Worm (Caenorhabditis elegans) whole organism, L1 larva: Measurements from ENCODE around the gene acs-10.

Source experiments
- C04F5.9 ChIP-seq: sonication (generic microtip); optimal IDR thresholded peaks from 2 replicates; lab custom pipeline; 2016; ENCODE audit warnings: missing genetic modification characterization, missing compliant biosample characterization
- C16A3.4 ChIP-seq: fragments of 150-350 bp; optimal IDR thresholded peaks from 2 replicates; lab custom pipeline; 2014; ENCODE audit warnings: missing biosample characterization, missing genetic modification characterization
- F16B12.6 ChIP-seq: fragments of 150-350 bp; optimal IDR thresholded peaks from 2 replicates; lab custom pipeline; 2014; ENCODE audit warnings: missing biosample characterization, missing genetic modification characterization
- Y116A8C.19 ChIP-seq: sonication (generic microtip); optimal IDR thresholded peaks from 2 replicates; lab custom pipeline; 2016; ENCODE audit warnings: missing compliant biosample characterization, missing genetic modification characterization, borderline replicate concordance
- ama-1 ChIP-seq: fragments of 150-350 bp; optimal IDR thresholded peaks from 2 replicates; lab custom pipeline; 2014
- ceh-8 ChIP-seq: fragments of 200-800 bp; sonication (Bioruptor generic); optimal IDR thresholded peaks from 2 replicates; lab custom pipeline; 2018; ENCODE audit warnings: mild to moderate bottlenecking, missing genetic modification characterization, moderate library complexity, missing compliant biosample characterization
- ceh-82 ChIP-seq, 3 experiments: fragments of 150-350 bp in 1 of 3; sonication (generic microtip) in 2 of 3; optimal IDR thresholded peaks; 2 replicates each; lab custom pipeline; 2014 to 2017; ENCODE audit warnings: missing biosample characterization in 3 of 3, missing genetic modification characterization in 3 of 3
- dpl-1 ChIP-seq, 3 experiments: fragments of 150-350 bp in 2 of 3; sonication (generic microtip) in 1 of 3; optimal IDR thresholded peaks; 2 replicates each; lab custom pipeline; 2014 to 2017; ENCODE audit warnings: missing biosample characterization in 3 of 3, missing genetic modification characterization in 3 of 3, missing genetic modification reagents in 3 of 3
- efl-3 ChIP-seq: fragments of 200-800 bp; sonication (Bioruptor generic); optimal IDR thresholded peaks from 2 replicates; lab custom pipeline; 2018; ENCODE audit warnings: mild to moderate bottlenecking, missing genetic modification characterization, missing compliant biosample characterization
- egl-13 ChIP-seq: sonication (generic microtip); optimal IDR thresholded peaks from 2 replicates; lab custom pipeline; 2016; ENCODE audit warnings: missing genotype, missing genetic modification reagents, missing genetic modification characterization, missing compliant biosample characterization
- egl-27 ChIP-seq, 2 experiments: fragments of 150-350 bp in 1 of 2; sonication (generic microtip); optimal IDR thresholded peaks; 3 replicates each; lab custom pipeline; 2017 to 2018; ENCODE audit warnings: missing biosample characterization in 2 of 2, missing genetic modification characterization in 2 of 2, missing genetic modification reagents in 2 of 2
- ets-5 ChIP-seq: fragments of 200-800 bp; sonication (Bioruptor generic); IDR thresholded peaks from 2 replicates; pipeline ENCODE4 v1.3.6; 2022; ENCODE audit warnings: missing genetic modification characterization, missing compliant biosample characterization
- fkh-10 ChIP-seq: sonication (generic microtip); optimal IDR thresholded peaks from 2 replicates; lab custom pipeline; 2017; ENCODE audit warnings: missing biosample characterization, missing genetic modification reagents, missing genetic modification characterization
- fkh-4 ChIP-seq: sonication (generic microtip); optimal IDR thresholded peaks from 2 replicates; lab custom pipeline; 2016; ENCODE audit warnings: missing compliant biosample characterization, missing genetic modification characterization, borderline replicate concordance
- fkh-8 ChIP-seq: sonication (generic microtip); optimal IDR thresholded peaks from 2 replicates; lab custom pipeline; 2016; ENCODE audit warnings: mild to moderate bottlenecking, missing genetic modification characterization, missing compliant biosample characterization
- fos-1 ChIP-seq: fragments of 150-350 bp; optimal IDR thresholded peaks from 2 replicates; lab custom pipeline; 2014; ENCODE audit warnings: missing biosample characterization, missing genetic modification characterization
- hlh-4 ChIP-seq: sonication (generic microtip); optimal IDR thresholded peaks from 2 replicates; lab custom pipeline; 2016; ENCODE audit warnings: mild to moderate bottlenecking, missing genetic modification characterization, missing compliant biosample characterization
- hpl-2 ChIP-seq: fragments of 150-350 bp; optimal IDR thresholded peaks from 2 replicates; lab custom pipeline; 2014; ENCODE audit warnings: missing biosample characterization, missing genetic modification reagents, missing genetic modification characterization
- irx-1 ChIP-seq: sonication (generic microtip); optimal IDR thresholded peaks from 2 replicates; lab custom pipeline; 2016; ENCODE audit warnings: missing genetic modification characterization, missing compliant biosample characterization
- lin-13 ChIP-seq: fragments of 150-350 bp; optimal IDR thresholded peaks from 2 replicates; lab custom pipeline; 2014; ENCODE audit warnings: missing biosample characterization, missing genetic modification reagents, missing genetic modification characterization
- lin-15B ChIP-seq: fragments of 150-350 bp; sonication (generic microtip); optimal IDR thresholded peaks from 3 replicates; lab custom pipeline; 2014; ENCODE audit warnings: missing biosample characterization, missing genetic modification characterization
- lin-35 ChIP-seq, 2 experiments: fragments of 150-350 bp; optimal IDR thresholded peaks; 2 replicates each; lab custom pipeline; 2014; ENCODE audit warnings: missing biosample characterization in 2 of 2, missing genetic modification characterization in 2 of 2, missing genetic modification reagents in 2 of 2
- lsy-2 ChIP-seq, 2 experiments: fragments of 150-350 bp; optimal IDR thresholded peaks; 2 replicates each; lab custom pipeline; 2014; ENCODE audit warnings: missing biosample characterization in 2 of 2, missing genetic modification characterization in 2 of 2
- mab-9 ChIP-seq: fragments of 200-800 bp; sonication (Bioruptor generic); IDR thresholded peaks from 2 replicates; pipeline ENCODE4 v1.3.6; 2022; ENCODE audit warnings: missing genetic modification reagents, missing genetic modification characterization, missing compliant biosample characterization
- mdl-1 ChIP-seq, 2 experiments: fragments of 150-350 bp; optimal IDR thresholded peaks; 2 replicates each; lab custom pipeline; 2014 to 2017; ENCODE audit warnings: missing biosample characterization in 2 of 2, missing genetic modification characterization in 2 of 2, inconsistent platforms in 1 of 2
- mef-2 ChIP-seq: fragments of 150-350 bp; optimal IDR thresholded peaks from 2 replicates; lab custom pipeline; 2014; ENCODE audit warnings: missing biosample characterization, missing genetic modification characterization
- nhr-11 ChIP-seq: fragments of 150-350 bp; optimal IDR thresholded peaks from 2 replicates; lab custom pipeline; 2014; ENCODE audit warnings: missing biosample characterization, missing genetic modification characterization
- nhr-12 ChIP-seq: sonication (generic microtip); optimal IDR thresholded peaks from 2 replicates; lab custom pipeline; 2017; ENCODE audit warnings: missing biosample characterization, missing genetic modification characterization
- nhr-19 ChIP-seq: fragments of 200-800 bp; sonication (Bioruptor generic); conservative IDR thresholded peaks from 2 replicates; pipeline ENCODE4 v1.3.6; 2022; ENCODE audit warnings: missing genetic modification characterization, missing compliant biosample characterization
- nhr-20 ChIP-seq: sonication (generic microtip); optimal IDR thresholded peaks from 2 replicates; lab custom pipeline; 2016; ENCODE audit warnings: mild to moderate bottlenecking, missing genetic modification characterization, missing compliant biosample characterization
- nhr-28 ChIP-seq: fragments of 150-350 bp; optimal IDR thresholded peaks from 2 replicates; lab custom pipeline; 2014; ENCODE audit warnings: missing biosample characterization, missing genetic modification characterization
- nhr-47 ChIP-seq: sonication (generic microtip); optimal IDR thresholded peaks from 2 replicates; lab custom pipeline; 2016; ENCODE audit warnings: mild to moderate bottlenecking, missing genetic modification characterization, moderate library complexity, missing compliant biosample characterization
- nhr-71 ChIP-seq: sonication (generic microtip); optimal IDR thresholded peaks from 2 replicates; lab custom pipeline; 2016; ENCODE audit warnings: mild to moderate bottlenecking, missing genetic modification characterization, moderate library complexity, missing compliant biosample characterization
- nhr-76 ChIP-seq: sonication (generic microtip); optimal IDR thresholded peaks from 2 replicates; lab custom pipeline; 2017; ENCODE audit warnings: missing biosample characterization, missing genetic modification characterization
- nhr-84 ChIP-seq: sonication (generic microtip); optimal IDR thresholded peaks from 2 replicates; lab custom pipeline; 2017; ENCODE audit warnings: missing biosample characterization, missing genetic modification characterization
- nhr-90 ChIP-seq: sonication (generic microtip); optimal IDR thresholded peaks from 2 replicates; lab custom pipeline; 2016; ENCODE audit warnings: mild to moderate bottlenecking, missing genetic modification characterization, missing compliant biosample characterization; ENCODE audit not compliant: poor library complexity
- pag-3 ChIP-seq: sonication (generic microtip); optimal IDR thresholded peaks from 2 replicates; lab custom pipeline; 2017; ENCODE audit warnings: missing genetic modification characterization, mild to moderate bottlenecking, missing compliant biosample characterization, antibody characterized with exemption, borderline replicate concordance; ENCODE audit not compliant: insufficient read depth
- pqm-1 ChIP-seq: sonication (generic microtip); optimal IDR thresholded peaks from 3 replicates; lab custom pipeline; 2017; ENCODE audit warnings: missing biosample characterization, missing genetic modification characterization
- rnt-1 ChIP-seq: sonication (generic microtip); optimal IDR thresholded peaks from 2 replicates; lab custom pipeline; 2016; ENCODE audit warnings: mild to moderate bottlenecking, missing genetic modification characterization, moderate library complexity, missing compliant biosample characterization
- snpc-4 ChIP-seq: fragments of 150-350 bp; optimal IDR thresholded peaks from 2 replicates; lab custom pipeline; 2014; ENCODE audit warnings: missing biosample characterization, missing genetic modification characterization
- snu-23 ChIP-seq: sonication (generic microtip); optimal IDR thresholded peaks from 2 replicates; lab custom pipeline; 2016; ENCODE audit warnings: missing genetic modification characterization, missing compliant biosample characterization
- swsn-7 ChIP-seq: sonication (generic microtip); optimal IDR thresholded peaks from 2 replicates; lab custom pipeline; 2016; ENCODE audit warnings: missing genetic modification characterization, missing compliant biosample characterization
- tbx-2 ChIP-seq: sonication (generic microtip); optimal IDR thresholded peaks from 2 replicates; lab custom pipeline; 2016; ENCODE audit warnings: missing genetic modification characterization, missing compliant biosample characterization
- tlp-1 ChIP-seq: fragments of 150-350 bp; optimal IDR thresholded peaks from 2 replicates; lab custom pipeline; 2014; ENCODE audit warnings: missing biosample characterization, missing genetic modification characterization
- unc-30 ChIP-seq: sonication (generic microtip); optimal IDR thresholded peaks from 2 replicates; lab custom pipeline; 2017; ENCODE audit warnings: missing biosample characterization, missing genetic modification characterization
- unc-62 ChIP-seq: fragments of 150-350 bp; optimal IDR thresholded peaks from 2 replicates; lab custom pipeline; 2014; ENCODE audit warnings: missing biosample characterization, missing genetic modification reagents, missing genetic modification characterization
- vab-15 ChIP-seq: sonication (generic microtip); optimal IDR thresholded peaks from 2 replicates; lab custom pipeline; 2017; ENCODE audit warnings: missing genotype, mild to moderate bottlenecking, missing genetic modification characterization, missing compliant biosample characterization
- zag-1 ChIP-seq: fragments of 150-350 bp; optimal IDR thresholded peaks from 2 replicates; lab custom pipeline; 2014; ENCODE audit warnings: missing biosample characterization, missing genetic modification characterization
- zip-4 ChIP-seq: fragments of 200-800 bp; sonication (Bioruptor generic); optimal IDR thresholded peaks from 2 replicates; lab custom pipeline; 2018; ENCODE audit warnings: mild to moderate bottlenecking, missing genetic modification characterization, moderate library complexity, missing compliant biosample characterization
- ztf-11 ChIP-seq, 2 experiments: sonication (generic microtip); optimal IDR thresholded peaks; 2 replicates each; lab custom pipeline; 2016 to 2017; ENCODE audit warnings: missing genetic modification characterization in 2 of 2, missing biosample characterization in 1 of 2, missing compliant biosample characterization in 1 of 2

The acs-10 gene

DNA sequence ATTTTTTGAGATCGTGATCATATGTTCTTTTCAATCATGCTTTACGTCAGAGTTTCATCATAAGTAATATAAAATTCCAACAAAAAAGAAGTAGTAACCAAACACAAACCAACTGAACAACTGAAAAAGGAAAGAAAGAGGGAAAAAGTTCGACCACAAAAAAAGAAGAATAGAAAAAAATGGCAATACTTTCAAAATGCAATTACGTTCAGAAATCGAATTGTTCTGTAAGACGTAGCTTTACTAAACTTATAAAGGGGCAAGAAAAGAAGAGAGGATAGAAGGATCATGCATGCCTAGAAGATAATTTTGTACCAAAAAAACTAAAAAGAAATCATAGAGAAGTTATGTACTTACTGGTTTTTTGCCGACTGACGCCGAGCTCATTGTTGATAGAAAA is 5.6 kb upstream of the acs-10 start (continued):
- TF ChIP-seq tlp-1 (no peak), F16B12.6 (no peak), rnt-1 (no peak), nhr-12 (tag; lab: Kevin White, UChicago) (no peak)

DNA sequence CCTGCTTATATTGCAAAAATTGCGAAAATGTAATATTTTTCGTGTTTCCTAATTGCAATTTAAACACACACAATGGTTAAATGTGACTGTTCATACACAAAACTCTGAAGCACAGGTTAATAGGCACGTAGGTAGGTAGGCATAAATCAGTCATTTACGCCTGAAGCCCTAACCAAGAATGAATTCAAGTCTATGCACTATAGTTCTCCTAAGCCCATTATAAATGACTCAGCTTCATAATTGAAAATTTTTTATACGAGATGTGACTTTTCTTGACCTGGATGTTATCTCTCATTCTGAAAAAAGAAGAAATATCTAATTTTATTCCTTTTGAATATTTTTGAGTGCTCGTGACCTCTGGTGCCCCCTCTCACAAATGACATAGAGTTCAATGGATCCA is 4.5 kb upstream of the acs-10 start:
- TF ChIP-seq tlp-1 (no peak), nhr-19 (no peak), nhr-28 (tag; lab: Kevin White, UChicago) (no peak), nhr-84 (no peak), lin-13 (GFP tag; lab: Kevin White, UChicago) (no peak), unc-30 (no peak), fkh-8 (tag; lab: Kevin White, UChicago) (no peak), zip-4 (GFP tag; lab: Kevin White, UChicago) (no peak), hlh-4 (tag; lab: Kevin White, UChicago) (no peak), nhr-20 (no peak), fkh-4 (no peak), nhr-47 (tag; lab: Kevin White, UChicago) (no peak)

DNA sequence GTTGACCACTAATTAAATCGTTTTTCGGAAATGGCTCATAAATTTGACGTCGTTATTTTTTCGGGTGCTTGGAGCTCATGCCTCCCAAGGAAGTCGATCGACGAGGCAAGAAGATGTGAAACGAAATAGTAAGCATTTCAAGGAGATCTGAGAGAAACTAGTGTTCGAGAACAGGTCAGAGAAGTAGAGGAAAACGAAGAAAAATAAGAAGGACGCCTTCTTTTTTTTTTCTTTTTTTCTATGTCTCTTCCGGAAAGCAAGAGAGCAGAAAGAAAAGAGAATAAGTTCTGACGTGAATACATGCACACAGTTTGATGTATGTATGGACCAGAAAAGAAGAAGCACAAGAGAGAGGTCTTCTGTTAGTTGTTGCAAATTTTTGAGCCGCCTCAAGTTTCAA is 2.7 kb upstream of the acs-10 start:
- TF ChIP-seq snu-23 (GFP tag; lab: Kevin White, UChicago) (no peak), snpc-4 (no peak), nhr-47 (tag; lab: Kevin White, UChicago) (peak; percentile 59), efl-3 (no peak), C16A3.4 (tag; lab: Kevin White, UChicago) (no peak), nhr-12 (tag; lab: Kevin White, UChicago) (no peak), ama-1 (lab: Kevin White, UChicago) (no peak), C04F5.9 (no peak), zip-4 (GFP tag; lab: Kevin White, UChicago) (no peak), swsn-7 (peak; percentile 3), ztf-11 (tag; optimal IDR thresholded peaks at IDR 0.05; lab: Kevin White, UChicago) (no peak), vab-15 (tag; lab: Kevin White, UChicago) (no peak), nhr-71 (tag; lab: Kevin White, UChicago) (peak; percentile 53), fos-1 (tag; lab: Kevin White, UChicago) (no peak), egl-27 (tag; optimal IDR thresholded peaks at IDR 0.05; lab: Kevin White, UChicago) (no peak), ets-5 (GFP tag; lab: Robert Waterston, UW) (no peak), mdl-1 (tag; optimal IDR thresholded peaks at IDR 0.05; lab: Kevin White, UChicago) (no peak), pag-3 (tag; lab: Kevin White, UChicago) (no peak), egl-13 (tag; lab: Kevin White, UChicago) (no peak), Y116A8C.19 (tag; lab: Kevin White, UChicago) (no peak), unc-62 (GFP tag; lab: Kevin White, UChicago) (no peak), mef-2 (tag; lab: Kevin White, UChicago) (no peak), irx-1 (tag; lab: Kevin White, UChicago) (no peak), nhr-76 (tag; lab: Kevin White, UChicago) (no peak), mab-9 (GFP tag; lab: Robert Waterston, UW) (peak; percentile 53; the same call in 1 of the 2 replicates), tbx-2 (peak; percentile 34), ceh-8 (GFP tag; lab: Kevin White, UChicago) (no peak), pqm-1 (no peak), nhr-90 (tag; lab: Kevin White, UChicago) (no peak), hpl-2 (GFP tag; lab: Kevin White, UChicago) (no peak), hlh-4 (tag; lab: Kevin White, UChicago) (no peak), lsy-2 (tag; optimal IDR thresholded peaks at IDR 0.05; lab: Kevin White, UChicago) (peak in 1 of 2 experiments; percentile 53), lin-35 (GFP tag; optimal IDR thresholded peaks at IDR 0.05; lab: Kevin White, UChicago) (peak in 1 of 2 experiments; percentile 34), dpl-1 (GFP tag; optimal IDR thresholded peaks at IDR 0.05; lab: Kevin White, UChicago) (peak in 1 of 3 experiments; percentile 21), fkh-10 (GFP tag; lab: Kevin White, UChicago) (peak; percentile 58), ceh-82 (tag; optimal IDR thresholded peaks at IDR 0.05; lab: Kevin White, UChicago) (peak in 2 of 3 experiments; percentile 33 to 53), lin-15B (tag; lab: Kevin White, UChicago) (no peak), unc-30 (no peak), zag-1 (tag; lab: Kevin White, UChicago) (no peak), nhr-19 (no peak), nhr-11 (tag; lab: Kevin White, UChicago) (no peak)
